Fruit fly (Drosophila melanogaster): ENCODE measurements around the gene Sfp84E.

Gene Sfp84E

DNA sequence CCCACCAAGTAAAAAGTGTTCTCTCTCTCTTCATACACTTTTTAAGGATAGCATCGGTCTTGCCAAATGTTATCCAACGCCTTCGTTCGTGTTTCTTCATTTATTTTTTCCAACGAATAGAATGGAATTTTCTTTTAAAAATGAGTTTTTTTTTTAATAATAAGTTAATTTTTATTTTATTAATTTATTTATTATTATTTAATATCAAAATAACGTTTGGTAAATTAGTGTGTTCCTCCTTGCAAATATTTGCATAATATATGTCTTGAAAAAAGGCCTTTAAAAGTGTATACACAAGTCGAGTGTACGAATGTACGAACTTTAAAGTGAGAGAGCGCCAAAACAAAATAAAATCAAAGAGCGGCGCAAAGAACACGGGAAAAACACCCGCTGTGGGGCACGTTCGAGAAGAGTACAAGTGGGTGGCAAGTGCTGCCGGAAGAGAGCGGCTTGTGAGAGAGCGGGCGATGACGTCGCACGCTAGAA, 47.1 kb upstream of the Sfp84E start:
- TF ChIP-seq CG42726 (GFP tag; IDR thresholded peaks at IDR 0.05; ENCODE audit: partially characterized antibody): no peak
- no peak for TF ChIP-seq CG12236 (GFP tag; optimal IDR thresholded peaks at IDR 0.05)
- TF ChIP-seq CG6791 (GFP tag; IDR thresholded peaks at IDR 0.05; ENCODE audit: partially characterized antibody): peak; percentile 39; the same call in 1 of the 3 replicates
- TF ChIP-seq gsb-n (tag; optimal IDR thresholded peaks at IDR 0.05): no peak
- TF ChIP-seq CG17186 (GFP tag; optimal IDR thresholded peaks at IDR 0.05): no peak
- TF ChIP-seq jing (GFP tag; optimal IDR thresholded peaks at IDR 0.05): peak; percentile 5
- no peak for TF ChIP-seq pita (GFP tag; optimal IDR thresholded peaks at IDR 0.05)
- peak; percentile 75; the same call in 2 of the 3 replicates for TF ChIP-seq ken (GFP tag; IDR thresholded peaks at IDR 0.05)
- TF ChIP-seq CG1792 (GFP tag; optimal IDR thresholded peaks at IDR 0.05): no peak
- no peak for TF ChIP-seq vnd (GFP tag; IDR thresholded peaks at IDR 0.05; ENCODE audit: partially characterized antibody)
- no peak for TF ChIP-seq nerfin-2 (GFP tag; IDR thresholded peaks at IDR 0.05; ENCODE audit: partially characterized antibody)
- TF ChIP-seq Bgb (GFP tag; IDR thresholded peaks at IDR 0.05; ENCODE audit: partially characterized antibody): no peak
- TF ChIP-seq ranshi (GFP tag; IDR thresholded peaks at IDR 0.05): peak; percentile 69
- 0 out of 3 replicates have a peak, but pooled peaks have one; percentile 9 for TF ChIP-seq Optix (GFP tag; IDR thresholded peaks at IDR 0.05)
- TF ChIP-seq nom (GFP tag; optimal IDR thresholded peaks at IDR 0.05): peak; percentile 87
- TF ChIP-seq tup (GFP tag; optimal IDR thresholded peaks at IDR 0.05): peak; percentile 32
- no peak for TF ChIP-seq crol (GFP tag; IDR thresholded peaks at IDR 0.05)
- TF ChIP-seq rib (GFP tag; IDR thresholded peaks at IDR 0.05): no peak
- TF ChIP-seq CG34422 (GFP tag; IDR thresholded peaks at IDR 0.05): 0 out of 3 replicates have a peak, but pooled peaks have one; percentile 7
- TF ChIP-seq CG17612 (GFP tag; IDR thresholded peaks at IDR 0.05): no peak
- peak; percentile 83 for TF ChIP-seq CG14710 (tag; optimal IDR thresholded peaks at IDR 0.05)
- TF ChIP-seq exex (tag; optimal IDR thresholded peaks at IDR 0.05): peak; percentile 40
- TF ChIP-seq CG10979 (tag; optimal IDR thresholded peaks at IDR 0.05): peak; percentile 89
- TF ChIP-seq lmd (GFP tag; IDR thresholded peaks at IDR 0.05): peak; percentile 80
- TF ChIP-seq CG11247 (GFP tag; IDR thresholded peaks at IDR 0.05): peak; percentile 48; the same call in 1 of the 2 replicates
- peak; percentile 81 for TF ChIP-seq CG10147 (GFP tag; optimal IDR thresholded peaks at IDR 0.05)
- no peak for TF ChIP-seq aop (GFP tag; IDR thresholded peaks at IDR 0.05)
- TF ChIP-seq Hr78 (GFP tag; optimal IDR thresholded peaks at IDR 0.05): peak in 1 of 2 experiments; percentile 76
- TF ChIP-seq CG30020 (tag; optimal IDR thresholded peaks at IDR 0.05): no peak
- TF ChIP-seq CG17328 (GFP tag; IDR thresholded peaks at IDR 0.05): peak; percentile 66
- no peak for TF ChIP-seq CG7963 (GFP tag; IDR thresholded peaks at IDR 0.05; ENCODE audit: partially characterized antibody)
- TF ChIP-seq CG31441 (GFP tag; IDR thresholded peaks at IDR 0.05): peak; percentile 88
- TF ChIP-seq CG2120 (GFP tag; optimal IDR thresholded peaks at IDR 0.05): peak; percentile 77
- TF ChIP-seq en (GFP tag; optimal IDR thresholded peaks at IDR 0.05): no peak
- TF ChIP-seq ewg (GFP tag; optimal IDR thresholded peaks at IDR 0.05): peak; percentile 69
- peak; percentile 80 for TF ChIP-seq CG6854 (GFP tag; optimal IDR thresholded peaks at IDR 0.05)
- TF ChIP-seq gcm2 (GFP tag; optimal IDR thresholded peaks at IDR 0.05): no peak
- no peak for TF ChIP-seq ash1 (GFP tag; optimal IDR thresholded peaks at IDR 0.05)
- TF ChIP-seq Ets97D (GFP tag; optimal IDR thresholded peaks at IDR 0.05): no peak
- peak; percentile 48 for TF ChIP-seq psq (GFP tag; optimal IDR thresholded peaks at IDR 0.05)
- TF ChIP-seq sima (GFP tag; optimal IDR thresholded peaks at IDR 0.05): no peak
- TF ChIP-seq CG14860 (GFP tag; IDR thresholded peaks at IDR 0.05; ENCODE audit: partially characterized antibody): no peak
- peak; percentile 18 for TF ChIP-seq Ets65A (GFP tag)
- TF ChIP-seq disco-r (GFP tag; optimal IDR thresholded peaks at IDR 0.05): no peak
- peak; percentile 63 for TF ChIP-seq sisA (GFP tag; IDR thresholded peaks at IDR 0.05)
- peak; percentile 75 for TF ChIP-seq CG6683 (GFP tag; optimal IDR thresholded peaks at IDR 0.05)
- 0 out of 3 replicates have a peak, but pooled peaks have one; percentile 67 for TF ChIP-seq CG11456 (GFP tag; IDR thresholded peaks at IDR 0.05)
- peak; percentile 25 for TF ChIP-seq CG10654 (GFP tag; optimal IDR thresholded peaks at IDR 0.05)
- TF ChIP-seq CG12071 (GFP tag; optimal IDR thresholded peaks at IDR 0.05): no peak
- peak; percentile 81 for TF ChIP-seq CG12942 (GFP tag; optimal IDR thresholded peaks at IDR 0.05)
